Fruit fly (Drosophila melanogaster): ENCODE results near the gene CG9855.

dm6 chr3R:4416138-4416537 is 18.5 kb upstream of the CG9855 start, which contains the start of gene CG31528:
- no peak for TF ChIP-seq sv (GFP tag; optimal IDR thresholded peaks at IDR 0.05)
- TF ChIP-seq usp (GFP tag; optimal IDR thresholded peaks at IDR 0.05), result no peak
- TF ChIP-seq br (GFP tag; optimal IDR thresholded peaks at IDR 0.05), result no peak
- TF ChIP-seq Mio (GFP tag; optimal IDR thresholded peaks at IDR 0.05), result no peak

Data from whole organism, wandering third instar larva.